Worm (Caenorhabditis elegans): ENCODE results near the gene pat-9.

pat-9 gene

ce11 chrX:16558117-16558516 lies 21.4 kb downstream of the pat-9 start, which contains the start of gene K08B5.1:
K08B5.1 (plus strand) TSS chrX:16558434.
- TF ChIP-seq nhr-19 (GFP tag; conservative IDR thresholded peaks at IDR 0.05) (no peak), nhr-85 (tag) (peak; percentile 42), aha-1 (tag; optimal IDR thresholded peaks at IDR 0.05) (no peak), mab-9 (GFP tag; IDR thresholded peaks at IDR 0.05) (no peak), F16B12.6 (tag; optimal IDR thresholded peaks at IDR 0.05) (no peak), lin-14 (GFP tag; optimal IDR thresholded peaks at IDR 0.05) (peak; percentile 13), alr-1 (tag; optimal IDR thresholded peaks at IDR 0.05; ENCODE audit: borderline replicate concordance) (no peak), sup-37 (GFP tag; optimal IDR thresholded peaks at IDR 0.05) (no peak), blmp-1 (tag; optimal IDR thresholded peaks at IDR 0.05) (peak; percentile 50), elt-3 (tag; optimal IDR thresholded peaks at IDR 0.05) (peak in 4 of 6 experiments; percentile 18 to 69 (median 52)), dsc-1 (tag; optimal IDR thresholded peaks at IDR 0.05) (peak; percentile 40), rnt-1 (tag; optimal IDR thresholded peaks at IDR 0.05) (no peak), grh-1 (GFP tag; IDR thresholded peaks at IDR 0.05) (no peak), mef-2 (tag; optimal IDR thresholded peaks at IDR 0.05) (no peak), unc-98 (GFP tag; IDR thresholded peaks at IDR 0.05) (no peak), ceh-63 (GFP tag; optimal IDR thresholded peaks at IDR 0.05) (no peak), xbp-1 (tag; optimal IDR thresholded peaks at IDR 0.05) (no peak)

- no peak for TF ChIP-seq F16B12.6 (tag; optimal IDR thresholded peaks at IDR 0.05)
- peak; percentile 54 for TF ChIP-seq snu-23 (GFP tag; optimal IDR thresholded peaks at IDR 0.05)
- no peak for TF ChIP-seq snpc-4 (tag; optimal IDR thresholded peaks at IDR 0.05)
- no peak for TF ChIP-seq hlh-17 (GFP tag; optimal IDR thresholded peaks at IDR 0.05; ENCODE audit: borderline replicate concordance)
- peak; percentile 9 for TF ChIP-seq dsc-1 (tag; optimal IDR thresholded peaks at IDR 0.05)
- TF ChIP-seq mef-2 (tag; optimal IDR thresholded peaks at IDR 0.05): no peak
- TF ChIP-seq pqm-1 (tag; optimal IDR thresholded peaks at IDR 0.05): no peak
- TF ChIP-seq nhr-77 (tag; optimal IDR thresholded peaks at IDR 0.05): no peak
- TF ChIP-seq egl-27 (tag; optimal IDR thresholded peaks at IDR 0.05): no peak
- TF ChIP-seq ama-1 (optimal IDR thresholded peaks at IDR 0.05): no peak
- TF ChIP-seq zip-4 (GFP tag; optimal IDR thresholded peaks at IDR 0.05): no peak
- TF ChIP-seq nhr-19 (GFP tag; conservative IDR thresholded peaks at IDR 0.05): peak; percentile 42
- no peak for TF ChIP-seq vab-15 (tag; optimal IDR thresholded peaks at IDR 0.05)
- TF ChIP-seq pag-3 (tag; optimal IDR thresholded peaks at IDR 0.05; ENCODE audit: borderline replicate concordance, insufficient read depth): no peak
- TF ChIP-seq rnt-1 (tag; optimal IDR thresholded peaks at IDR 0.05): peak; percentile 17
- no peak for TF ChIP-seq elt-3 (tag; optimal IDR thresholded peaks at IDR 0.05)
- no peak for TF ChIP-seq blmp-1 (tag; optimal IDR thresholded peaks at IDR 0.05)
- peak; percentile 10 for TF ChIP-seq irx-1 (tag; optimal IDR thresholded peaks at IDR 0.05)
- no peak for TF ChIP-seq tlp-1 (tag; optimal IDR thresholded peaks at IDR 0.05)
- TF ChIP-seq jun-1 (tag; optimal IDR thresholded peaks at IDR 0.05): peak; percentile 23
- peak; percentile 52 for TF ChIP-seq nhr-47 (tag; optimal IDR thresholded peaks at IDR 0.05)
- TF ChIP-seq lin-15B (tag; optimal IDR thresholded peaks at IDR 0.05): no peak
- TF ChIP-seq fkh-4 (tag; optimal IDR thresholded peaks at IDR 0.05; ENCODE audit: borderline replicate concordance): no peak
- TF ChIP-seq zag-1 (tag; optimal IDR thresholded peaks at IDR 0.05): no peak
- TF ChIP-seq mab-9 (GFP tag; IDR thresholded peaks at IDR 0.05): no peak
- TF ChIP-seq nhr-76 (tag; optimal IDR thresholded peaks at IDR 0.05): no peak
- TF ChIP-seq ceh-90 (tag; optimal IDR thresholded peaks at IDR 0.05): no peak
- no peak for TF ChIP-seq ets-5 (GFP tag; IDR thresholded peaks at IDR 0.05)
- TF ChIP-seq isw-1 (GFP tag; IDR thresholded peaks at IDR 0.05): no peak
- TF ChIP-seq nhr-85 (tag): no peak
- no peak for TF ChIP-seq hlh-4 (tag; optimal IDR thresholded peaks at IDR 0.05)
- no peak for TF ChIP-seq Y116A8C.19 (tag; optimal IDR thresholded peaks at IDR 0.05; ENCODE audit: borderline replicate concordance)
- TF ChIP-seq lin-35 (GFP tag; optimal IDR thresholded peaks at IDR 0.05): peak in 1 of 2 experiments; percentile 51
- TF ChIP-seq lin-14 (GFP tag; optimal IDR thresholded peaks at IDR 0.05): peak; percentile 41
- no peak for TF ChIP-seq aly-2 (tag; optimal IDR thresholded peaks at IDR 0.05)
- no peak for TF ChIP-seq grh-1 (GFP tag; IDR thresholded peaks at IDR 0.05)
- no peak for TF ChIP-seq ceh-8 (GFP tag; optimal IDR thresholded peaks at IDR 0.05)
- TF ChIP-seq nhr-28 (tag; optimal IDR thresholded peaks at IDR 0.05): no peak
- no peak for TF ChIP-seq nhr-237 (tag; optimal IDR thresholded peaks at IDR 0.05)
- no peak for TF ChIP-seq alr-1 (tag; optimal IDR thresholded peaks at IDR 0.05; ENCODE audit: borderline replicate concordance)
- no peak for TF ChIP-seq C34B4.2 (tag; optimal IDR thresholded peaks at IDR 0.05)
- no peak for TF ChIP-seq unc-98 (GFP tag; IDR thresholded peaks at IDR 0.05)
- TF ChIP-seq nhr-20 (tag; optimal IDR thresholded peaks at IDR 0.05): peak; percentile 51
- TF ChIP-seq C16A3.4 (tag; optimal IDR thresholded peaks at IDR 0.05): peak; percentile 15
- no peak for TF ChIP-seq ces-1 (GFP tag; optimal IDR thresholded peaks at IDR 0.05)
Observed at ce11 chrX:16558776-16559175, 22.1 kb downstream of the pat-9 start.
